Worm (Caenorhabditis elegans) whole organism, young adult: Measurements from ENCODE around the gene tsr-1.

Experiments
- F33H1.4 ChIP-seq: fragments of 200-800 bp; sonication (Bioruptor generic); IDR thresholded peaks from 2 replicates; pipeline ENCODE4 v1.3.6; 2022; ENCODE audit warnings: missing genetic modification reagents, missing genetic modification characterization, missing compliant biosample characterization
- F39B2.1 ChIP-seq: fragments of 200-800 bp; sonication (Bioruptor generic); IDR thresholded peaks from 2 replicates; pipeline ENCODE4 v1.3.6; 2022; ENCODE audit warnings: missing genetic modification reagents, missing genetic modification characterization, missing compliant biosample characterization
- F57A8.1 ChIP-seq: fragments of 200-800 bp; sonication (Bioruptor generic); optimal IDR thresholded peaks from 2 replicates; lab custom pipeline; 2018; ENCODE audit warnings: mild to moderate bottlenecking, missing genetic modification characterization, moderate library complexity, missing compliant biosample characterization
- die-1 ChIP-seq: sonication (generic microtip); optimal IDR thresholded peaks from 2 replicates; lab custom pipeline; 2016; ENCODE audit warnings: missing genotype, mild to moderate bottlenecking, missing genetic modification characterization, missing compliant biosample characterization
- dpff-1 ChIP-seq: sonication (generic microtip); optimal IDR thresholded peaks from 2 replicates; lab custom pipeline; 2017; ENCODE audit warnings: mild to moderate bottlenecking, missing genetic modification characterization, missing compliant biosample characterization
- dpl-1 ChIP-seq: fragments of 150-350 bp; optimal IDR thresholded peaks from 2 replicates; lab custom pipeline; 2014; ENCODE audit warnings: missing biosample characterization, missing genetic modification reagents, missing genetic modification characterization
- ets-4 ChIP-seq: fragments of 200-800 bp; sonication (Bioruptor generic); optimal IDR thresholded peaks from 2 replicates; lab custom pipeline; 2018; ENCODE audit warnings: mild to moderate bottlenecking, missing genetic modification characterization, missing compliant biosample characterization
- repo-1 ChIP-seq: sonication (generic microtip); optimal IDR thresholded peaks from 2 replicates; lab custom pipeline; 2017; ENCODE audit warnings: mild to moderate bottlenecking, missing genetic modification characterization, missing compliant biosample characterization
- snpc-4 ChIP-seq, 5 experiments: fragments of 150-350 bp in 1 of 5; sonication (generic microtip) in 4 of 5; optimal IDR thresholded peaks; 2 replicates each; lab custom pipeline; 2014 to 2018; ENCODE audit warnings: missing genetic modification characterization in 5 of 5, missing biosample characterization in 3 of 5, antibody characterized with exemption in 2 of 5, mild to moderate bottlenecking in 2 of 5, missing compliant biosample characterization in 2 of 5, missing genotype in 2 of 5, moderate library complexity in 2 of 5, missing genetic modification reagents in 1 of 5
- tlf-1 ChIP-seq: fragments of 200-800 bp; sonication (Bioruptor generic); optimal IDR thresholded peaks from 2 replicates; lab custom pipeline; 2018; ENCODE audit warnings: mild to moderate bottlenecking, missing genetic modification characterization, missing compliant biosample characterization
- unc-130 ChIP-seq: sonication (generic microtip); optimal IDR thresholded peaks from 2 replicates; lab custom pipeline; 2016; ENCODE audit warnings: missing genetic modification reagents, missing genetic modification characterization, missing compliant biosample characterization
- xnd-1 ChIP-seq: sonication (generic microtip); optimal IDR thresholded peaks from 2 replicates; lab custom pipeline; 2016; ENCODE audit warnings: missing genotype, missing genetic modification reagents, missing genetic modification characterization, missing compliant biosample characterization
- ztf-3 ChIP-seq: fragments of 200-800 bp; sonication (Bioruptor generic); optimal IDR thresholded peaks from 2 replicates; lab custom pipeline; 2018; ENCODE audit warnings: mild to moderate bottlenecking, missing genetic modification characterization, missing compliant biosample characterization

DNA sequence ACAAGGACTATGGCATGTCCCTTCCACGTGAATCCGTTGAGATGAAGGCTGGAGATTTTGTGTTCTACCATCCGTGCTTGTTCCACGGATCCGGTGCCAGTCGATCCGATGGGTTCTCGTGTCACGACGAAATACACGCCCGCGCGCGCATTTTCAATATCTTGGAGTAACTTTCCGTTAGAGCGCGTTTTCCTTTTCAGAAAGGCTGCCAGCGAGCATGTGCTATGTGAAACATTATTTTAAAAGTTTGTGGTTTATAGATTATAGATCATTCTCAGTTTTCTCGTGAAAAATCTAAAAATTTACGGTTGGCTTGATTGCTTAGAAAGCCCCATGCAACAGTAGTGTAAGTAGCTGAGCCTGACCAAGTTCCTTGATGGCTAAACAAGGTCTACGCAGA, 54.3 kb downstream of the tsr-1 start, which contains the start of gene fbxc-20:
- TF ChIP-seq ets-4 (GFP tag; lab: Kevin White, UChicago): no peak
- TF ChIP-seq dpl-1 (GFP tag; lab: Kevin White, UChicago): no peak
- no peak for TF ChIP-seq snpc-4 (GFP tag; optimal IDR thresholded peaks at IDR 0.05; lab: Kevin White, UChicago)
- TF ChIP-seq snpc-4 (tag; optimal IDR thresholded peaks at IDR 0.05; lab: Kevin White, UChicago): no peak
- no peak for TF ChIP-seq die-1 (tag; lab: Kevin White, UChicago)
- TF ChIP-seq F39B2.1 (GFP tag; lab: Robert Waterston, UW): no peak
- no peak for TF ChIP-seq unc-130 (GFP tag; lab: Kevin White, UChicago)
- no peak for TF ChIP-seq repo-1 (tag; lab: Kevin White, UChicago)
- no peak for TF ChIP-seq F57A8.1 (GFP tag; lab: Kevin White, UChicago)
- TF ChIP-seq dpff-1 (tag; lab: Kevin White, UChicago): no peak
- no peak for TF ChIP-seq xnd-1 (tag; lab: Kevin White, UChicago)
- TF ChIP-seq ztf-3: no peak
- TF ChIP-seq tlf-1 (GFP tag; lab: Kevin White, UChicago): no peak
- TF ChIP-seq F33H1.4 (GFP tag; lab: Robert Waterston, UW): no peak
